Fruit fly (Drosophila melanogaster) whole organism, adult: ENCODE data around the gene CG2321.

ENCODE experiments used
- CG12768 ChIP-seq: fragments of 200-800 bp; sonication (Bioruptor generic); optimal IDR thresholded peaks from 2 replicates; lab custom pipeline; 2017; ENCODE audit warnings: missing biosample characterization, missing genetic modification characterization, mild to moderate bottlenecking, moderate library complexity, missing genetic modification reagents
- CG14711 ChIP-seq: fragments of 200-800 bp; sonication (Bioruptor generic); optimal IDR thresholded peaks from 2 replicates; lab custom pipeline; 2018; ENCODE audit warnings: missing biosample characterization, mild to moderate bottlenecking, missing genetic modification characterization, moderate library complexity
- CG1620 ChIP-seq: fragments of 200-800 bp; sonication (Bioruptor generic); optimal IDR thresholded peaks from 2 replicates; lab custom pipeline; 2016; ENCODE audit warnings: missing biosample characterization, missing genetic modification characterization
- CG33017 ChIP-seq: fragments of 200-800 bp; sonication (Bioruptor generic); optimal IDR thresholded peaks from 2 replicates; lab custom pipeline; 2018; ENCODE audit warnings: missing biosample characterization, mild to moderate bottlenecking, missing genetic modification characterization, moderate library complexity
- CG5204 ChIP-seq: fragments of 200-800 bp; sonication (Bioruptor generic); optimal IDR thresholded peaks from 2 replicates; lab custom pipeline; 2016; ENCODE audit warnings: missing biosample characterization, missing genetic modification characterization
- CG7045 ChIP-seq: fragments of 200-800 bp; sonication (Bioruptor generic); optimal IDR thresholded peaks from 2 replicates; lab custom pipeline; 2017; ENCODE audit warnings: missing biosample characterization, mild to moderate bottlenecking, missing genetic modification characterization
- CG7101 ChIP-seq: fragments of 200-800 bp; sonication (Bioruptor generic); optimal IDR thresholded peaks from 2 replicates; lab custom pipeline; 2018; ENCODE audit warnings: missing biosample characterization, mild to moderate bottlenecking, missing genetic modification characterization, moderate library complexity
- Clk ChIP-seq: fragments of 200-800 bp; sonication (Bioruptor generic); optimal IDR thresholded peaks from 2 replicates; lab custom pipeline; 2017; ENCODE audit warnings: missing biosample characterization, missing genetic modification characterization
- Crg-1 ChIP-seq: fragments of 200-800 bp; sonication (Bioruptor generic); optimal IDR thresholded peaks from 2 replicates; lab custom pipeline; 2016; ENCODE audit warnings: missing biosample characterization, missing genetic modification characterization
- Hr96 ChIP-seq: fragments of 200-800 bp; sonication (Bioruptor generic); optimal IDR thresholded peaks from 2 replicates; lab custom pipeline; 2016; ENCODE audit warnings: missing biosample characterization, missing genetic modification characterization
- Mnt ChIP-seq: fragments of 200-800 bp; sonication (Bioruptor generic); optimal IDR thresholded peaks from 2 replicates; lab custom pipeline; 2016; ENCODE audit warnings: missing biosample characterization, mild to moderate bottlenecking, missing genetic modification characterization
- bab1 ChIP-seq: fragments of 200-800 bp; sonication (Bioruptor generic); optimal IDR thresholded peaks from 3 replicates; lab custom pipeline; 2019; ENCODE audit warnings: missing biosample characterization, mild to moderate bottlenecking, missing genetic modification characterization, moderate library complexity
- cic ChIP-seq: fragments of 200-800 bp; sonication (Bioruptor generic); optimal IDR thresholded peaks from 2 replicates; lab custom pipeline; 2017; ENCODE audit warnings: missing biosample characterization, mild to moderate bottlenecking, missing genetic modification characterization, moderate library complexity
- cnc ChIP-seq, 2 experiments: fragments of >200 bp; optimal IDR thresholded peaks; 2 replicates each; lab custom pipeline; 2017
- kay ChIP-seq: fragments of 200-800 bp; sonication (Bioruptor generic); peaks from one replicate; lab custom pipeline; 2016; ENCODE audit warnings: missing biosample characterization, missing genetic modification characterization, borderline replicate concordance
- ovo ChIP-seq: fragments of 200-800 bp; sonication (Bioruptor generic); optimal IDR thresholded peaks from 2 replicates; lab custom pipeline; 2016; ENCODE audit warnings: missing biosample characterization, missing genetic modification characterization
- pad ChIP-seq: fragments of 200-800 bp; sonication (Bioruptor generic); optimal IDR thresholded peaks from 3 replicates; lab custom pipeline; 2017; ENCODE audit warnings: missing biosample characterization, missing genetic modification characterization, mild to moderate bottlenecking, moderate library complexity, missing genetic modification reagents
- tj ChIP-seq: fragments of 200-800 bp; sonication (Bioruptor generic); optimal IDR thresholded peaks from 3 replicates; lab custom pipeline; 2017; ENCODE audit warnings: missing biosample characterization, mild to moderate bottlenecking, missing genetic modification characterization, moderate library complexity
- toe ChIP-seq: fragments of 200-800 bp; sonication (Bioruptor generic); optimal IDR thresholded peaks from 2 replicates; lab custom pipeline; 2016; ENCODE audit warnings: missing biosample characterization, missing genetic modification characterization

CG2321 gene

DNA sequence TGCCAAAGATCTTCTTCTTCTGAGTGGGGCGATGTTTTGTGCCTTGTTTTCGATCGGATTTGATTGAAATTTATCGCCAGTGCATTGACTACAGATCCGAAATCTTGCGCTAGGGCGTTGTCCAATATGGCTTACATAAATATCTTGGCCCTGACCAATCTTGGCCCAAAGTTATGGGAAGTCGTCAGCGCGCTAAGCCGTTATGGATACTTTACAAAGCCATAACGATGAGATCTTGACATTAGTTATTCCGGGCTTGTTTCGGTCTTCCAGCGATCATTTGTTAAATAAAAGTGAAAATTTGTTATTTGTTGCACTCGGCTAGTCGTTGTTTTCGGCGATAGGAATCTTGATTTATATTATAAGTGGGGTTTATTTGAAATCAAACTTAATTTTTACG is 29.4 kb upstream of the CG2321 start:
- TF ChIP-seq CG7045 (GFP tag; lab: Kevin White, UChicago) (no peak), cic (GFP tag; lab: Kevin White, UChicago) (no peak), tj (GFP tag; lab: Kevin White, UChicago) (no peak), CG12768 (GFP tag; lab: Kevin White, UChicago) (no peak), bab1 (GFP tag; lab: Kevin White, UChicago) (no peak), CG7101 (tag; lab: Kevin White, UChicago) (no peak), Crg-1 (GFP tag; lab: Kevin White, UChicago) (no peak), toe (GFP tag; lab: Kevin White, UChicago) (no peak), kay (GFP tag; lab: Kevin White, UChicago) (no peak), CG1620 (GFP tag; lab: Kevin White, UChicago) (no peak), Clk (GFP tag; lab: Kevin White, UChicago) (no peak), cnc (optimal IDR thresholded peaks at IDR 0.05; lab: Kevin White, UChicago) (no peak), CG5204 (GFP tag; lab: Kevin White, UChicago) (no peak), CG33017 (tag; lab: Kevin White, UChicago) (no peak), ovo (GFP tag; lab: Kevin White, UChicago) (no peak), Hr96 (no peak)

- TF ChIP-seq ovo (GFP tag; lab: Kevin White, UChicago) = no peak
- no peak for TF ChIP-seq toe (GFP tag; lab: Kevin White, UChicago)
- no peak for TF ChIP-seq CG12768 (GFP tag; lab: Kevin White, UChicago)
- no peak for TF ChIP-seq pad
- TF ChIP-seq Hr96 = no peak
- TF ChIP-seq cic (GFP tag; lab: Kevin White, UChicago) = no peak
- TF ChIP-seq CG7101 (tag; lab: Kevin White, UChicago) = no peak
- no peak for TF ChIP-seq CG7045 (GFP tag; lab: Kevin White, UChicago)
- TF ChIP-seq Clk (GFP tag; lab: Kevin White, UChicago) = no peak
- TF ChIP-seq CG5204 (GFP tag; lab: Kevin White, UChicago) = no peak
- TF ChIP-seq CG1620 (GFP tag; lab: Kevin White, UChicago) = no peak
- TF ChIP-seq kay (GFP tag; lab: Kevin White, UChicago) = no peak
- no peak for TF ChIP-seq Mnt
These were observed 28.9 kb upstream of the CG2321 start for dm6 chr3R:29517923-29518322.

dm6 chr3R:29516766-29517165 is 27.7 kb upstream of the CG2321 start:
- TF ChIP-seq Hr96 (no peak), Clk (GFP tag; lab: Kevin White, UChicago) (no peak), kay (GFP tag; lab: Kevin White, UChicago) (no peak), CG14711 (tag; lab: Kevin White, UChicago) (no peak), bab1 (GFP tag; lab: Kevin White, UChicago) (no peak), CG33017 (tag; lab: Kevin White, UChicago) (no peak), CG5204 (GFP tag; lab: Kevin White, UChicago) (no peak), CG12768 (GFP tag; lab: Kevin White, UChicago) (no peak), toe (GFP tag; lab: Kevin White, UChicago) (no peak), CG7101 (tag; lab: Kevin White, UChicago) (no peak)

- TF ChIP-seq Hr96 (no peak), pad (no peak), CG7045 (GFP tag; lab: Kevin White, UChicago) (no peak)
These were observed 26.4 kb upstream of the CG2321 start, which contains the start of gene ND-20L for dm6 chr3R:29515417-29515816. TSS of gene ND-20L (plus strand) at chr3R:29515717.

- TF ChIP-seq Hr96 (no peak), cnc (optimal IDR thresholded peaks at IDR 0.05; lab: Kevin White, UChicago) (no peak), cic (GFP tag; lab: Kevin White, UChicago) (no peak), CG33017 (tag; lab: Kevin White, UChicago) (no peak), CG1620 (GFP tag; lab: Kevin White, UChicago) (no peak), CG12768 (GFP tag; lab: Kevin White, UChicago) (no peak), Mnt (no peak), Crg-1 (GFP tag; lab: Kevin White, UChicago) (no peak), ovo (GFP tag; lab: Kevin White, UChicago) (no peak), CG5204 (GFP tag; lab: Kevin White, UChicago) (no peak), CG7101 (tag; lab: Kevin White, UChicago) (no peak), kay (GFP tag; lab: Kevin White, UChicago) (no peak), CG7045 (GFP tag; lab: Kevin White, UChicago) (no peak), toe (GFP tag; lab: Kevin White, UChicago) (no peak), bab1 (GFP tag; lab: Kevin White, UChicago) (no peak)
These were observed 23.4 kb upstream of the CG2321 start for dm6 chr3R:29512306-29513044.

- TF ChIP-seq Crg-1 (GFP tag; lab: Kevin White, UChicago) (no peak), bab1 (GFP tag; lab: Kevin White, UChicago) (no peak), cnc (optimal IDR thresholded peaks at IDR 0.05; lab: Kevin White, UChicago) (no peak), kay (GFP tag; lab: Kevin White, UChicago) (no peak), CG5204 (GFP tag; lab: Kevin White, UChicago) (no peak), Clk (GFP tag; lab: Kevin White, UChicago) (no peak), CG33017 (tag; lab: Kevin White, UChicago) (no peak)
These were observed 22.4 kb upstream of the CG2321 start for dm6 chr3R:29511472-29511871.
